Worm (Caenorhabditis elegans): Measurements from ENCODE around the gene T26A8.4.

T26A8.4 gene

ce11 chrIV:8428492-8428891 is 4.2 kb downstream of the T26A8.4 start (continued):
- TF ChIP-seq madf-3 (GFP tag; IDR thresholded peaks at IDR 0.05) (peak; percentile 88), atf-7 (tag; optimal IDR thresholded peaks at IDR 0.05) (peak; percentile 47), madf-6 (GFP tag; IDR thresholded peaks at IDR 0.05) (peak; percentile 91), athp-1 (tag; optimal IDR thresholded peaks at IDR 0.05) (peak; percentile 58), madf-10 (tag; optimal IDR thresholded peaks at IDR 0.05) (peak; percentile 75), nhr-90 (tag; optimal IDR thresholded peaks at IDR 0.05) (peak; percentile 25), sptf-2 (GFP tag; optimal IDR thresholded peaks at IDR 0.05) (no peak), unc-62 (GFP tag; optimal IDR thresholded peaks at IDR 0.05) (no peak), hlh-26 (GFP tag; conservative IDR thresholded peaks at IDR 0.05) (no peak), lin-54 (GFP tag; optimal IDR thresholded peaks at IDR 0.05) (peak; percentile 85), B0261.1 (tag; optimal IDR thresholded peaks at IDR 0.05) (peak; percentile 41), pbrm-1 (GFP tag; IDR thresholded peaks at IDR 0.05) (peak; percentile 99), dox-1 (GFP tag; IDR thresholded peaks at IDR 0.05) (peak; percentile 98; the same call in 1 of the 2 replicates), aptf-3 (GFP tag; IDR thresholded peaks at IDR 0.05) (no peak), K12H6.12 (tag; optimal IDR thresholded peaks at IDR 0.05) (peak; percentile 66), let-526 (GFP tag; IDR thresholded peaks at IDR 0.05) (no peak), attf-6 (GFP tag; IDR thresholded peaks at IDR 0.05) (peak; percentile 91), hsf-1 (GFP tag; IDR thresholded peaks at IDR 0.05) (peak; percentile 87), repo-1 (tag; optimal IDR thresholded peaks at IDR 0.05) (peak; percentile 90), nfya-2 (GFP tag; IDR thresholded peaks at IDR 0.05) (no peak), mel-28 (tag; optimal IDR thresholded peaks at IDR 0.05; ENCODE audit: borderline replicate concordance) (no peak), chd-7 (tag; optimal IDR thresholded peaks at IDR 0.05) (peak; percentile 73), rpc-1 (optimal IDR thresholded peaks at IDR 0.05) (no peak), rpc-1 (tag; optimal IDR thresholded peaks at IDR 0.05) (peak; percentile 18), F23B12.7 (tag; optimal IDR thresholded peaks at IDR 0.05; ENCODE audit: insufficient read depth) (peak; percentile 63), ztf-6 (GFP tag; IDR thresholded peaks at IDR 0.05) (no peak), hrde-1 (tag; optimal IDR thresholded peaks at IDR 0.05; ENCODE audit: borderline replicate concordance) (peak; percentile 56), rec-8 (tag; optimal IDR thresholded peaks at IDR 0.05) (peak in 1 of 2 experiments; percentile 20), Y53F4B.3 (GFP tag; IDR thresholded peaks at IDR 0.05) (peak; percentile 51; the same call in 1 of the 2 replicates), unc-130 (GFP tag; optimal IDR thresholded peaks at IDR 0.05) (peak; percentile 74), mcd-1 (GFP tag; IDR thresholded peaks at IDR 0.05) (peak; percentile 84), D2030.7 (GFP tag; IDR thresholded peaks at IDR 0.05) (peak; percentile 98), rcor-1 (GFP tag; IDR thresholded peaks at IDR 0.05) (peak; percentile 97), ets-4 (GFP tag; optimal IDR thresholded peaks at IDR 0.05) (peak; percentile 74), C17E4.6 (GFP tag; IDR thresholded peaks at IDR 0.05) (peak; percentile 95), nfyb-1 (GFP tag; IDR thresholded peaks at IDR 0.05) (peak; percentile 95), F22D6.2 (tag; optimal IDR thresholded peaks at IDR 0.05) (peak; percentile 34), B0035.1 (tag; optimal IDR thresholded peaks at IDR 0.05) (peak; percentile 34), ceh-58 (GFP tag; IDR thresholded peaks at IDR 0.05) (no peak), let-607 (tag; optimal IDR thresholded peaks at IDR 0.05) (peak; percentile 33 to 72), attf-5 (GFP tag; optimal IDR thresholded peaks at IDR 0.05) (peak; percentile 57), F52B5.7 (tag; optimal IDR thresholded peaks at IDR 0.05) (peak; percentile 70), F57C9.4 (tag; optimal IDR thresholded peaks at IDR 0.05) (no peak), egl-44 (GFP tag; IDR thresholded peaks at IDR 0.05) (peak; percentile 26; the same call in 1 of the 2 replicates), nhr-120 (GFP tag; IDR thresholded peaks at IDR 0.05) (no peak), dpl-1 (GFP tag; optimal IDR thresholded peaks at IDR 0.05) (no peak), egrh-3 (GFP tag; IDR thresholded peaks at IDR 0.05) (peak; percentile 71), nhr-80 (tag; optimal IDR thresholded peaks at IDR 0.05) (peak; percentile 82), akir-1 (GFP tag; optimal IDR thresholded peaks at IDR 0.05) (no peak)
